Worm (Caenorhabditis elegans): ENCODE data around the gene irld-36.

DNA sequence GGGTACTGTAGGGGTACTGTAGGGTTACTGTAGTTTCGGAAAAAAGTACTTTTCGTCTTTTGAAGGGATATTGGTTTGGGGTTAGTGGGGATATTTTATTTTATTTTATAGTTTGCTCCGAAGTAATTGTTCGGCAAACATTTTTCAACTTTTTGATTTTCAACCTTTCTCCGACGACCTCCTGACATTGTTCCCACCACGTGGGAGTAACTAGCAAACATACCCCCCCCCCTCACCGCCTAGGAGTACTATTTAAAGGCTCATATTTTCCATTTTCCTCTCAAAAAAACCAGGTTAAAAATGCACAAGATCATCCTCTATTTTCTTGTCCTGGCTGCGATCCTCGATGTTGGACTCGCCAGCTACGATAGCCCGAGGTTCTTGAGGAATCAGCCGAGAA lies 13.2 kb upstream of the irld-36 start, which contains the start of gene srlf-29:
- no peak for TF ChIP-seq rnt-1 (tag; optimal IDR thresholded peaks at IDR 0.05)
- TF ChIP-seq tbx-7 (tag; optimal IDR thresholded peaks at IDR 0.05) = no peak
- TF ChIP-seq pqm-1 (tag; optimal IDR thresholded peaks at IDR 0.05) = no peak

Measured in whole organism, late embryonic.